Worm (Caenorhabditis elegans) whole organism, dauer: ENCODE measurements around the gene F47G9.6.

Experiments
- unc-62 ChIP-seq: sonication (generic microtip); optimal IDR thresholded peaks from 2 replicates; lab custom pipeline; 2017; ENCODE audit warnings: missing biosample characterization, missing genetic modification reagents, missing genetic modification characterization

Gene F47G9.6

ce11 chrV:11308915-11309314, 20.3 kb upstream of the F47G9.6 start:
- TF ChIP-seq unc-62 (GFP tag; lab: Kevin White, UChicago), result no peak

DNA sequence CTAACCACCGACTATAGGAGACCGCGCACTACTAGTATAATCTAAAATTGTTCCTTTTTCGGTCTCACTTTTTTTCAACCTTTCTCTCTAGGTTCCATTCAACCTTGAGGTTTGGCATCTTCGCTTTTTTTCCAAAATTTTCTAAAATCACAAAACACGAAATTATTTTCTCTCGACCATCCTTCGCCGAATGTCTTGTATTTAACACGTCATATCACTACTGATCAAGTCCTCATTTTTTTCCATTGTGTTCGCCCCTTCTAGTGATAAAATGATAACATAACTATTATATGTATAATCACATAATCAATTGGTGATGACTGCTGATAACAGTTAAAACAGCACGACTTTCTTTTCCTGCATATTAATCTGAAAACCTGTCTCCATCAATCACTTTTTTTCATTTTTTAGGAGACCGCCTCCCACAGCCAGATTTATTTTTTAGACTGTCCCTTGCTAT, 18.2 kb upstream of the F47G9.6 start, which contains the start of gene T03F7.7:
TSS of gene T03F7.7 (plus strand) at position 410 of the 460 bp plus-strand sequence.
- no peak for TF ChIP-seq unc-62 (GFP tag; lab: Kevin White, UChicago)

DNA sequence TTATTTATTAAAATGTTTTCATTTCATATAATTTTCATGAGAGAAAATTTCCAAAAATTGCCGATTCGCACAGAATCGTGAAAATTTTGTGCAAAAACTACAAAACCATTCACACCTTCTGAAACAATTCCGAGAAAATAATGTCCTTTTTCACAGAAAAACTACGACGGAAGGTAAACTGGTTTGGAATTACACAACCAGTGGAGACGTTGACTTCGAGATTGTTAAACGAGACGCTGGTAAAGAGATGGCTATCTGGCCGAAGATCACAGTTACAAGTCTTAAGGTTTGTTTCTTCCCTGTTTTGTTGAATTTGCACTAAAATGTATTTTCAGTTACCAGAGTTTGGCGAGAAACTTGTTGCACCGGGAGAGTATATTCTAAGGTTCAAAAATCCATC, 16.3 kb upstream of the F47G9.6 start:
- TF ChIP-seq unc-62 (GFP tag; lab: Kevin White, UChicago), result no peak

- no peak for TF ChIP-seq unc-62 (GFP tag; lab: Kevin White, UChicago)
These were observed 14.9 kb upstream of the F47G9.6 start for ce11 chrV:11314025-11314880.

ce11 chrV:11316801-11317200, 12.4 kb upstream of the F47G9.6 start, which contains the start of gene cutl-18:
Gene cutl-18, minus strand, starts transcription at chrV:11316901.
- TF ChIP-seq unc-62 (GFP tag; lab: Kevin White, UChicago), result no peak

- no peak for TF ChIP-seq unc-62 (GFP tag; lab: Kevin White, UChicago)
These were observed 8.3 kb upstream of the F47G9.6 start for ce11 chrV:11320860-11321259.

DNA sequence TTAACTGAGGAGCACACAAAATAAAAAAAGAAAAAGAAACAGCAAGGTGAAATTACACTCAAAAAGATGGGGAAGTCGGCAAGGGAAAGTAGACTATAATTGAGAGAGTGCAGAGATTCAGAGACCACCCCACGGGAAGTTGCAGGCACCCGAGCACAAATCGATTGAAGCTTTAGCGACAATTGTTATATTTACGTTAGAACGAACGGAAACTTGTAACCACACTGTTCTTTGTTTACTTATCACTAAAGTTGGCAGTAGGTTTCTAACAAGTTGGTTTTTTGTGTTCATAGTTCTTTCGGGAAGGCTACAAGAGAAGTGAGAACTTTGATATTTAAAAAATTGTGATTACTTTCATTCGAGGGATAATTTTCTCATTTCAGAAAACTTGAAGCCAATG, 7.5 kb upstream of the F47G9.6 start, which contains the start of gene F47G9.4:
TSS of gene F47G9.4 (minus strand) at position 98 of the 400 bp plus-strand sequence.
- no peak for TF ChIP-seq unc-62 (GFP tag; lab: Kevin White, UChicago)

ce11 chrV:11323720-11324119, 5.5 kb upstream of the F47G9.6 start, which contains the start of gene str-141:
Gene str-141, minus strand, starts transcription at chrV:11323820.
- no peak for TF ChIP-seq unc-62 (GFP tag; lab: Kevin White, UChicago)

DNA sequence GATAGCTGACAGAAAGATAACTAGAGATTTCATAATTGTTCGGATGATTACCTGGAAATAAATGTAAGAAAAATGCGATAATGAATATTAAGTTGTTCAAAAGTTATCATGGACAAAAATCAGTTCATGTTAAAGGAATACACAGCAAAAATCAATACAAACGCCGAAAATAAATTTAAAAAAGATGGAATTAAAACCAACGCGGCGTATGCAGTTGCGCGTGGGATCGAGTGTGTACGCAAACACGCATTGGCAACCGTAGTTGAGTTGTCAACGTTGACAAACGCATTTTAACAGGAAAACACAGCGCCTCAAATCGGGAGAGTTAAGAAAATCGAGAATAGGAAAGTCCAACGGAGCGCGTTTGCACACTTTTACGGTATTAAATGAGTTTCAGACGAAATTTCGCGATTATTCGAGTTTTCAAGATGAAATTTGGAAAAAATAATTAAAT, 2.3 kb upstream of the F47G9.6 start, which contains the start of gene tmed-10:
TSS of gene tmed-10 (minus strand) at position 51 of the 454 bp plus-strand sequence.
- TF ChIP-seq unc-62 (GFP tag; lab: Kevin White, UChicago), result no peak

DNA sequence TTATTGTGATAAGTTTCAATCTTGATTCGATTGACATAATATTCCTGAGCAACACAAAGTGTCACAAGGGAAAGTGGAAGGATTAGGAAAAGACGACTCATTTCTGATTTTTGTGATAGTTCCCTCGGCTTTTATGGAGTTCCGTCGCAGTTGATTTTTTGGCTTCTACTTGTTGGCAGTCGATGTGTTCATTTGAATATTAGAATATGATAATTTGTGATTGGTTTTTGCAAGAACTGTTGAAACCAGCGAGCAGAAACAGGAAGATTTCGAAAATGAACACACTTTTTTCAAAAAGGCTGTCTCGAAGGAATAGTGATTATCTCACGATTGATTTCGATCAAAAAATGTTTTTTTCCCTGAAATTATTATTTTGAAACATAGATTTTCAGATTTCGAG, 5.0 kb downstream of the F47G9.6 start, which contains the start of gene T02E9.6:
TSS of gene T02E9.6 (minus strand) at position 101 of the 400 bp plus-strand sequence.
- no peak for TF ChIP-seq unc-62 (GFP tag; lab: Kevin White, UChicago)

DNA sequence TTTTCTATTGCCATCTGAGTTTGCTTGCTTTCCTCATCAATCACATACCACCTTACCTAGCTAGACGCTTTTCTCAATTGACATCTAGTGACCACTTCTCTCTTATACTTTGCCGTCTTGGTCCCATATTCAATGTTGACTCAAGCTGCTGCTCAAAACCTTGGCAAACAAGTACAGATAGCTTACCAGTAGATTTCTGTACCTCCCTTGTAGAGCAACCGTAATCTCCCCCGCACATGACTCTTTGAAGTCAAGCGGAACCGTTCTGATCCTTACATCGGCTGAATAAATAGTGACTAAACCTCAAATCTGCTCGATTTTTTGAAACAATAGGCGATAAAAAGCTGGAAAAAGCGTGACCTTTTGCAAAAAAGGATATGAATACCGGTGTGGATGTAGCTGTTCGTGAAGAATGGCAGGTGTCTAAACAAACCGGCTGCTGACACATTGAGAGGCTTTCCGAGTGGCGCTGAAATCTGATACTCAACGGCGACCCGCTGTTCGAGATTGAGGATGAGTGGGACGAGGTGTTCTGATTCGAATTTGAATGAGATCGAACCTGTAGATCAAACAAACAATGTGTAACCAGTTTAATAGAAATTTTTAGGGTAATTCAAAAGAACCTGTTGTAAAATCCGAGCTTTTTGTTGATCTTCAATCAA, 6.7 kb downstream of the F47G9.6 start:
- no peak for TF ChIP-seq unc-62 (GFP tag; lab: Kevin White, UChicago)

DNA sequence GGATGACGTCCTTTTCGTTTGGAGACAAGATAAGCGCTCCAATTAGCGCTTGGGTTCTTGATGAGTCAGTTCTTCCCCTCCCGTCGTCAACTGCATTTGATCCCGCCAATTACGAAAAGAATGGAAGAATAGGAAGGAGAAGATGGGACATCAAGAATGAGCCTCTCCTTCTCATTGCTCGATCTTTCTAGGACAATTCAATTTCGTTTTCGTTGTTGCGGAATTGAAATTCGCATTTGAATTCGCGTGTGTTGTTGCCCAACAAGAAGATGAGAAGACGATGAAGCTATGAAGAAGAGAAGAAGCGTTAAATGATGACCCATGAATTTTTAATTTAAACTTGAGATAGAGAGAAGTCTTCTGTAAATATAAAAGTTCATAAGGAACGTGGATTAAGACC, 7.7 kb downstream of the F47G9.6 start:
- TF ChIP-seq unc-62 (GFP tag; lab: Kevin White, UChicago), result no peak

DNA sequence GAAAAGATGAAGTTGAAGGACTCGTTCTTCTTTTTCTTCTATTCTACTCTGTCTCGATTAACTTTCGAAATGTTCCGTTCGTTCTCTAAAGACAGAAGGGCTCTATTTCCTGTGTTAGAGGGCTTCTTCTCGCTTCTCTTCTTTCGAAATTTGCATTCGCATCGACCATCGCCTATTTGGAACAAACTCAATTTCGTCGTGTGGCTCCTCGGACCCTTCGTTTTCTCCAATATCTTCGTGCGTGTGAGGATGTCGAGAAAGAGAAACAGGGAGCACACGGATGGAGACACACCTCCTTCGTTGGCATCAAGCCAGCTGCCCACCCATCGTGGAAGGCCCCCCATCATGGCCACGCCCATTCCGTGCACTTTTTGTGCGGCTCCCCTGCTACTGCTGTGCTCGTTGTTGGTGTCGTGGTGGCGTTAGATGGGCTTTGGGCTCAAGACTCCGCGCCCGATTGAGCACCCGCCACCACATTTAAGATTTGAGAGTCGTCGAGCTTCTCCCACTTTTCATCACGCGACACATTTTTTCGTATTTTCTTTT, 12.0 kb downstream of the F47G9.6 start:
- no peak for TF ChIP-seq unc-62 (GFP tag; lab: Kevin White, UChicago)

ce11 chrV:11341913-11342312, 12.7 kb downstream of the F47G9.6 start, which contains the start of gene T02E9.5:
Gene T02E9.5, plus strand, starts transcription at chrV:11342233.
- TF ChIP-seq unc-62 (GFP tag; lab: Kevin White, UChicago), result no peak

DNA sequence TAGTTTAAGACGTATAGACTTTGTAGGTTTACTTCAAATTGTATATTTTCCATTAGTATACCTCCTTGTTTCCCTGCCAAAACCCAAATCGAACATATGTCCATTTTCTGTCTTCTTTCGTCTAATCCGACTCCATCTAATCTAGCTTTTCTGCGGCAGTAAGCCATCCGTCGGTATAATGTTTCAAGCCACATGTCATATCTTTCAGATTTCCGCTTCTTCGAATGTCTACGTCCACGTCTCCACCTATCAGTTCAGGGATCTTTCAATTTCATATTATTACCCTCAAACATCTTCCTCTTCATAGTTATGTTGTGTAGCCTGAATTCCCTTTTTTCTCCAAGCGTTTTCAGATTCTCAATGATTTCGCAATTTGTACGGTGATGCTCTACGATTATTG, 14.9 kb downstream of the F47G9.6 start:
- no peak for TF ChIP-seq unc-62 (GFP tag; lab: Kevin White, UChicago)
